Fruit fly (Drosophila melanogaster) whole organism: ENCODE results near the gene Eig71Ed.

ENCODE experiments used
- CG8478 ChIP-seq: fragments of >200 bp; optimal IDR thresholded peaks from 2 replicates; lab custom pipeline; 2018; ENCODE audit warnings: inconsistent platforms
- Dll ChIP-seq: fragments of >200 bp; optimal IDR thresholded peaks from 2 replicates; lab custom pipeline; 2017
- EcR ChIP-seq, 2 experiments: fragments of >200 bp; optimal IDR thresholded peaks; 2 replicates each; lab custom pipeline; 2017; ENCODE audit warnings: missing biosample characterization in 2 of 2, missing genetic modification characterization in 2 of 2, missing genetic modification reagents in 2 of 2
- pan ChIP-seq: fragments of >200 bp; optimal IDR thresholded peaks from 2 replicates; lab custom pipeline; 2017
- psq ChIP-seq: fragments of >200 bp; optimal IDR thresholded peaks from 2 replicates; lab custom pipeline; 2017
- usp ChIP-seq: fragments of >200 bp; optimal IDR thresholded peaks from 2 replicates; lab custom pipeline; 2017; ENCODE audit warnings: missing biosample characterization, missing genetic modification characterization, mixed read lengths

DNA sequence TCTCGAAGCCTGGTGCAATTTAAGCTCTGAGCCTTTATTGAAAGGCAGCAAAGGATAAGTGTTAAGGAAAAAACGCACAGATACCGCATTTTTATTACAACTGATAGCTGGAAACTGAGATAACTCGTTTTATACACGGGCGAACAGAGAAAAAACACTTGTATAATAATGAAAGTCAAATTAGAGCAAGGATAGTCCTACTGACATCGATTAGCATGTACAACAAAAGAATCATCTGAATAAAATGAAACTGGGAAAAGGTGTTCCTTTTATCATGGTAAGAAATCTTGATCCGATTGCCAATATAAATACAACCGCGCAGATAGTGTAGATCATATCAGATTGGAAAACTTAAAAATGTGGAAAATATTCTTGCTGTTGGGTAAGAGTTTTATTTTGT is 8.6 kb downstream of the Eig71Ed start, which contains the start of the genes Eig71Ej and Eig71Ek:
- no peak for TF ChIP-seq pan (lab: Kevin White, UChicago)
- TF ChIP-seq EcR (GFP tag; optimal IDR thresholded peaks at IDR 0.05; lab: Kevin White, UChicago) = no peak
- TF ChIP-seq CG8478 (lab: Kevin White, UChicago) = no peak
- TF ChIP-seq psq = no peak
- no peak for TF ChIP-seq Dll (lab: Kevin White, UChicago)
- TF ChIP-seq usp (GFP tag; lab: Kevin White, UChicago) = no peak
